Fruit fly (Drosophila melanogaster) S2 (cell line): ENCODE data around the gene CG10348.

Experiments
- CG8478 ChIP-seq: fragments of >200 bp; optimal IDR thresholded peaks from 2 replicates; lab custom pipeline; 2018
- CTCF ChIP-seq, 2 experiments: fragments of >200 bp; optimal IDR thresholded peaks; 2 replicates each; lab custom pipeline; 2018

CG10348 gene

dm6 chr2L:18740010-18740409 lies 7.7 kb upstream of the CG10348 start, which contains the start of the genes CG42752 and CG15167:
Gene CG42752, minus strand, starts transcription at chr2L:18740110.
Gene CG15167, plus strand, starts transcription at chr2L:18740358.
- TF ChIP-seq CTCF (optimal IDR thresholded peaks at IDR 0.05; lab: Kevin White, UChicago) (no peak), CG8478 (lab: Kevin White, UChicago) (no peak)

DNA sequence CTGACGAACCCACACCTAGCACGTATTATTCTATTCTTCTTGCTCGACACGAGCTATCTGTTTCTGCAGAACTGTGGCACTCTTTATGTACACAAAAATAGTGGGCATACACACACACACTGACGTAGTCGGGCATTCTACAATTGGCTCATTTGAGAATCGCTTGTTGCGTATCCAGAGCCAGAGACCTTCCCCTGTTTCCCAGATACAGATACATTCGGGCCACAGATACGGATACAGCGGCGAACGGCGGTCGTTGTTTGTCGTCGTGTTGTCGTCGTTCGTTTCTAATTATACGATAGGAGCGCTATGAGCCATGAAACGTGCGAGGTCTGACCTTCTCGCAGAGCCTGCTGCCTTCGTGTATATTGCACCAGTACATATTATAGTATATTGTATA lies 4.9 kb upstream of the CG10348 start:
- TF ChIP-seq CTCF (optimal IDR thresholded peaks at IDR 0.05; lab: Kevin White, UChicago) (no peak), CG8478 (lab: Kevin White, UChicago) (no peak)

DNA sequence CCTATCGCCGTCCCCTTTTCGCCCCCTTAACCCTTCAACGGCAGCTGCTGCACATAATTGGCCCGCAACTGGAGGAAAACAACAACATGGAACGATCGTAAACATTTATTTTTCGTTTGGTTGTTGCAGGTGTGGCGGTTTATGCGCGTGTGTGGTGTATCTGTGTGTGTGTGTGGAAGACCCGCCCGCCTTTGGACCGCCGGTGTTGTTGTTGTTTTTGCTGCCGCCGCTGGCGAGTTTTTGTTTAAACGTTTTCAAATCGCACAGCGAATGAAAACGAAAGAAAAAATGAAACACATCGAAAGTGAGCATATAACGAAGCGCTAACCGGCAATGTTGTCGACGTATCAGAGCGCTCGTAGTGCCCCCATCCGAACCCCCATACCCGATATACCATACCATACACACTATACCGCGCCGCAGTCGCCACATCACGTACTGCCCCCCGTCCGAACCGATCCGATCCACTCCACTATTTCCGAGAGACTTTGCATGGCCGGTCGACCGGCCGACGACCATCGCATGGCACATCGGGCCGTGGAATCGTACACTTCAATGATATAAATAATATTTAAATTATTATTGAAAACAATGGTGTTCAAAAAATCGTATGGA lies 3.3 kb upstream of the CG10348 start:
- TF ChIP-seq CG8478 (lab: Kevin White, UChicago) (no peak), CTCF (optimal IDR thresholded peaks at IDR 0.05; lab: Kevin White, UChicago) (no peak)

DNA sequence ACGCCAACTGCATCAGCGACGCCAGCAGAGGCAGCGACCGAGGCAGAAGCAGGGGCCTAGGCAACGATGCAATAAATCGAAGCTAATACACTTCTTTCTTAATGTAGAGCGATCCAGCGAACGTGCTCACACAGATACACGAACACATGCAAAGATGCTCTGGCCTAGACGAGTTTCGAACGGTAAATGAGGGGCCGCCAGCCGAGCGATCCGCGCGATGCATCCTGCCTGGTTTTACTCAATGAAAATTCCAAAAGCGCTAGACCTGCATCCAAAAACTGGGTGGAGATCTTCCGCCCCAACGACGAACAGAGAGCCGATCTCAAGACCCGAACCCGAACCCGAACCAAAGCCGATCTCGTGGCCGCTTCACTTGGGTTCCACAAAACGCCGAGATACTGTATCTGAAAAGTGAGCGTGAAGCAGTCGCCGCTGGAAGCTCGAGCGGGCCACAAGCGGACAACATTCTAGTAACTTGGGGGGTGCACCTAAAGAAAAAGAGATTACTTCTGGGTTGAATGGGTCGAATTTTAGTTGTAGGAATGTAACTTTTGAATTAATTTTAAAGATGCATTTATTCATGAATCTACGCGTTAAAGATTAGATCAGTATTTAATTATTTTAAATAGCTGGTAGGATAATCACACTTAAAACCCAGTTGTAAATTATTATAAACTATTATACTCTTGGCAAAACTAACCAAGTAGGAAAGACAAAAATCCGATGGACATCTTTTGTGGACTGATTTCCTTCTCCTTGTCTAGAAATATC lies 621 bp upstream of the CG10348 start:
- TF ChIP-seq CTCF (optimal IDR thresholded peaks at IDR 0.05; lab: Kevin White, UChicago) = no peak
- no peak for TF ChIP-seq CG8478 (lab: Kevin White, UChicago)

DNA sequence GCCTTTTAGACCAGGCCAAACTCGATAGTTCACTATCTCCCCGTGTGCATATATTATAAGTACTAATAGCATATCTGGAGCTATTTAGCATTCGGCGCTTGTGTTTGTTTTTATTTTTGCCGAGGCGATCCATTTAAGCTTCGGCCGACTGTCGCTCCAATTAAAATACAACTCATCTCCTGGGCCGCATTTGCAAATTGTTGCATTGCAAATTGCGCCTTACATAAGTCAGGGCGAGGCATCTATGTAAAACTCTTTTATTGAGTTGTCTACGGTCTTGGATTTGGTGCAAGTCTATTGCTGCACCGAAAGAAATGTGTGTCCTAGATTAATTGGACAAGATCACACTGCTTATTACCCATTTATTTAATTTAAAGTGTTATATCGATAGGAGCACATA lies 4.3 kb downstream of the CG10348 start:
- no peak for TF ChIP-seq CG8478 (lab: Kevin White, UChicago)
- no peak for TF ChIP-seq CTCF (optimal IDR thresholded peaks at IDR 0.05; lab: Kevin White, UChicago)

DNA sequence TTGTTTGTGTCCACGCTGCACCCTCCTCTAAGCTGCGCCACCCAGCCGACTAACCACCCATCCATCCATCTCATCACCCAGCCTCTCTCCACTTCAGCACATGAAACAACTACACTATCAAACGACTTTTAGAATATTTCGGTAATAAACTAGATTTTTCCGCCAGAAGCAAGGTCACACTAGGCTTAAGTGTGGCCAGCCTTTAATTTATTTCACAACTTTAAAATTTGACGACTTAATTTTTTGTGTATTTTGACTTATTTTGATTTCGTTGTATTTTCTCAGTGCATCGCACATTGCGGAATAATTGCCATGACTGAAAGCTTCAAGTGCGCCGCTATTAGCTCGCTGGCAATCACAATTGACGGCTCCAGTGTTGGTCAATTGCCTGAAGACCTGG lies 7.5 kb downstream of the CG10348 start:
- no peak for TF ChIP-seq CG8478 (lab: Kevin White, UChicago)
- TF ChIP-seq CTCF (optimal IDR thresholded peaks at IDR 0.05; lab: Kevin White, UChicago) = no peak

DNA sequence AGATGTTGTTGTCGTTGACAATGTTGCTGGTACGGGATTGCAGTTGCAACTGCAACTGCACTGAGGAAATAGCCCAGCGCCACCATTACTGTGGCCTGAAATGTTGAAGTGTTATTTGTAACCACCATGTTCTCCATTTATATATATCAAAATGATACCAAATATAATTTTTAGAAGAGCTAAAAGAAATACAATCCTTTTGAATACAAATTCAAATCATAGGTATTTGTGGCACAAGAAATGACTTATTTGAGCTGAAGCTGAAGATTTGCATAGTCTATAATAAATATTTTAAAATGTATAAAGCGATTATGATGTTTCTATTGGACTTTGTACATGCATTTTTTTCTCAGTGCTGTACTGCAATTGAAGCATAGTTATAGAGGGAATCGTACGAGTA lies 12.7 kb downstream of the CG10348 start:
- TF ChIP-seq CG8478 (lab: Kevin White, UChicago) (no peak), CTCF (optimal IDR thresholded peaks at IDR 0.05; lab: Kevin White, UChicago) (no peak)

DNA sequence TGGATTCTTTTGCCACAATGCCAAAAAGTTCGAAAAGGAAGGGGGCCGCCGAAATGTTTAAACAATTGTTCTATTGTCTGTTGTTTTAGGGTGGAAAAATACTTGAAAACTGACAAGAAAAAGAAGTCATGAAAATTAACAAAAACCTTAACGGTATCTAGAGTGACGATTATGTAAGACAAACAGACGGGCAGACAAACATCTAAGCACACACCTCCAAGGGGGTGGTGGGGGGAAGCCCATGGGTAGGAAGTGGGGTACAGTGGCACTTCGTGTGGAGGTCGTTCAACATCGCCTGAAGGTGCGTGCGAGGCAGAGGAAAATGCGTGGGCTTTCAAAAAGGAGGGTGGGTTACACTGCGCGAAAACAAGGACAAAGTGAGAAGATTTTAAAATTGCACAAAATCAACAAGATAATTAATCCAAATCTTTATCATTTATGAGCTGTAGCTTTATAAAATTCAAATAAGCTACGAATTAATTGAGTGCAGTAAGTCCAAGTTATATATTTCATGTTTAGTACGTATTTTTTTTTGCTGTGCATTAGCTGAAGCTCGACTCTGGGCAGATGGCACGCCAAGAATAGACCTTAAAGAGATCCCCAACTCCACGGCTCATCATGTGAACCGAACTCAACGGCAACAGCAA lies 14.8 kb downstream of the CG10348 start:
- TF ChIP-seq CG8478 (lab: Kevin White, UChicago) (no peak), CTCF (optimal IDR thresholded peaks at IDR 0.05; lab: Kevin White, UChicago) (no peak)

dm6 chr2L:18714086-18714485 lies 18.2 kb downstream of the CG10348 start:
- TF ChIP-seq CG8478 (lab: Kevin White, UChicago) = no peak
- TF ChIP-seq CTCF (optimal IDR thresholded peaks at IDR 0.05; lab: Kevin White, UChicago) = peak in 1 of 2 experiments; percentile 63

DNA sequence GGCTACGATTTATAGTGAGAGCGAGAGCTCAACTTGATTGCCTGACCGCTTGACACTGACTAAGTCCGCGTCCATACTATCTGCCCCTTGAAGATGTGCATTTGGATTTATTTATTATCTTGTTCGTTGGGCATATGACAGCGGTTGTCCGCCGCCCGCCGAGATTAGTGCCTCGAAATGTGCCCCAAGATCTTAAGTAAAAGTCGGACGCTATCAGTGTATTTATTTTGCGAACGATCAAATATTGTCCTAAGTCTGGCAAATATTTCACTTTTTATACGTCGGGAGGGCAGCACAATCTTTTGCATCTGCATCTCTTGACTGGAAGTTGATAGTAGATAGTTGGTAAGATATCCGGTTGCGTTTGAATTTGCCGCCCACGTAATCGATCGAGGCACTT lies 18.6 kb downstream of the CG10348 start, which contains the start of gene Irk3:
TSS of gene Irk3 (minus strand) at position 63 of the 400 bp plus-strand sequence.
- TF ChIP-seq CG8478 (lab: Kevin White, UChicago) = no peak
- TF ChIP-seq CTCF (optimal IDR thresholded peaks at IDR 0.05; lab: Kevin White, UChicago) = no peak

DNA sequence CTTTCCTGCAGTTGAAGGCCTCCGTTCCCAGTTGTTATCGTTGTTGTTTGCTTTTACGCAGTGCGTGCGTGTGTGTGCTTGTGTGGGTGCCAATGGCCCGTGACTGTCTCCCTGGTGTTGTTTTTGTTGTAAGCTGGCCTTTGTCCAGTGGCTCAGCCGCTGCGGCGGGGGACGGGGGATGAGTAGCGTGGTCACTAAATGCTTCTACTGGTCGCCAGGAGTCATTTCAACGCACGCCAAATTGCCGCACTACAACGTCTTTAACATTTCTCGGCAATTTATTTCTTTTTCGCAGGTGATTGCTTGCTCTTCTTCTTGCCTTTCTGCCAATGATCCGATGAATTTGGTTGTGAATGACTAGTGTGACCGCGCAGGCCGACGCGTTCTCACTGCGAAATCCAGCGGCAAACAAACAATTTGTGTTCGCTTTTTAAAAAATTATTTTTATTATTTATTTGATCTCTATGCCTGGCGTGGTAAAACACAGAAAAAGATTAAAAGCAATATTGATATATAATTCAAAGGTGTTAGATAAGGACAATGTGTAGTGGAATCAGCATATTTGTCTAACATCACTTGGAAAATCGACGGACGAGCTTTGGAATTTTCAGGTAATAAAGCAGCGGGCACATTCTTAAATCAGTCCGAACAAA lies 24.0 kb downstream of the CG10348 start, which contains the start of the genes Faf2 and Grip71:
TSS of gene Faf2 (minus strand) at position 450 of the 653 bp plus-strand sequence.
TSS of gene Grip71 (plus strand) at position 608 of the 653 bp plus-strand sequence.
- TF ChIP-seq CTCF (optimal IDR thresholded peaks at IDR 0.05; lab: Kevin White, UChicago) (no peak), CG8478 (lab: Kevin White, UChicago) (no peak)

- TF ChIP-seq CTCF (optimal IDR thresholded peaks at IDR 0.05; lab: Kevin White, UChicago) (no peak), CG8478 (lab: Kevin White, UChicago) (no peak)
Measured at dm6 chr2L:18707844-18708238, 24.5 kb downstream of the CG10348 start.

DNA sequence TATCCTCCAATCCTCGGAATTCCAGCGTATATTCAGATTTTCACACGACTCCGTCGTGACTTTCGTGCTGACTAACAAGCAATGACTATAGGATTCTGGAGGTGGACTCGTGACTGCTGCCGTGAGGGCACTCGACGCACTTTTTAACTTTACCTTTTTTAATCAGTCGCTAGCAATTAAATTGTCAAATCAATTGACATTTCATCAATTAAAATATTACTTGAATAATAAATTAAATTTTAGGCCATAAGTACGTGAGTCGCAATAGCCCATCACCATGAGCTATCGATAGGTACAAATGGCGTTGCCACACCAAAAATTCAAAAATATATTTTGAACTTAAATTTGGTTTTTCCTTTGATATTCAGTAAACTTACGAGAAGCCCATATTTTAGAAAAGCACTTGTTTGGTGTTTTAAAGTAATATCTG lies 26.7 kb downstream of the CG10348 start, which contains the start of gene Jwa:
TSS of gene Jwa (minus strand) at position 87 of the 430 bp plus-strand sequence.
- TF ChIP-seq CG8478 (lab: Kevin White, UChicago) (no peak), CTCF (optimal IDR thresholded peaks at IDR 0.05; lab: Kevin White, UChicago) (no peak)
